Fruit fly (Drosophila melanogaster) whole organism, adult: ENCODE results near the gene Atg6.

Source experiments
- CG11617 ChIP-seq: fragments of 200-800 bp; sonication (Bioruptor generic); optimal IDR thresholded peaks from 2 replicates; lab custom pipeline; 2017; ENCODE audit warnings: mild to moderate bottlenecking, missing biosample characterization, missing genetic modification reagents, missing genetic modification characterization
- CG12768 ChIP-seq: fragments of 200-800 bp; sonication (Bioruptor generic); optimal IDR thresholded peaks from 2 replicates; lab custom pipeline; 2017; ENCODE audit warnings: missing biosample characterization, missing genetic modification characterization, mild to moderate bottlenecking, moderate library complexity, missing genetic modification reagents
- CG7045 ChIP-seq: fragments of 200-800 bp; sonication (Bioruptor generic); optimal IDR thresholded peaks from 2 replicates; lab custom pipeline; 2017; ENCODE audit warnings: missing biosample characterization, mild to moderate bottlenecking, missing genetic modification characterization
- CG7101 ChIP-seq: fragments of 200-800 bp; sonication (Bioruptor generic); optimal IDR thresholded peaks from 2 replicates; lab custom pipeline; 2018; ENCODE audit warnings: missing biosample characterization, mild to moderate bottlenecking, missing genetic modification characterization, moderate library complexity
- Clk ChIP-seq: fragments of 200-800 bp; sonication (Bioruptor generic); optimal IDR thresholded peaks from 2 replicates; lab custom pipeline; 2017; ENCODE audit warnings: missing biosample characterization, missing genetic modification characterization
- Crg-1 ChIP-seq: fragments of 200-800 bp; sonication (Bioruptor generic); optimal IDR thresholded peaks from 2 replicates; lab custom pipeline; 2016; ENCODE audit warnings: missing biosample characterization, missing genetic modification characterization
- Mnt ChIP-seq: fragments of 200-800 bp; sonication (Bioruptor generic); optimal IDR thresholded peaks from 2 replicates; lab custom pipeline; 2016; ENCODE audit warnings: missing biosample characterization, mild to moderate bottlenecking, missing genetic modification characterization
- bab1 ChIP-seq: fragments of 200-800 bp; sonication (Bioruptor generic); optimal IDR thresholded peaks from 3 replicates; lab custom pipeline; 2019; ENCODE audit warnings: missing biosample characterization, mild to moderate bottlenecking, missing genetic modification characterization, moderate library complexity
- cnc ChIP-seq, 2 experiments: fragments of >200 bp; optimal IDR thresholded peaks; 2 replicates each; lab custom pipeline; 2017
- kay ChIP-seq: fragments of 200-800 bp; sonication (Bioruptor generic); peaks from one replicate; lab custom pipeline; 2016; ENCODE audit warnings: missing biosample characterization, missing genetic modification characterization, borderline replicate concordance
- pad ChIP-seq: fragments of 200-800 bp; sonication (Bioruptor generic); optimal IDR thresholded peaks from 3 replicates; lab custom pipeline; 2017; ENCODE audit warnings: missing biosample characterization, missing genetic modification characterization, mild to moderate bottlenecking, moderate library complexity, missing genetic modification reagents

DNA sequence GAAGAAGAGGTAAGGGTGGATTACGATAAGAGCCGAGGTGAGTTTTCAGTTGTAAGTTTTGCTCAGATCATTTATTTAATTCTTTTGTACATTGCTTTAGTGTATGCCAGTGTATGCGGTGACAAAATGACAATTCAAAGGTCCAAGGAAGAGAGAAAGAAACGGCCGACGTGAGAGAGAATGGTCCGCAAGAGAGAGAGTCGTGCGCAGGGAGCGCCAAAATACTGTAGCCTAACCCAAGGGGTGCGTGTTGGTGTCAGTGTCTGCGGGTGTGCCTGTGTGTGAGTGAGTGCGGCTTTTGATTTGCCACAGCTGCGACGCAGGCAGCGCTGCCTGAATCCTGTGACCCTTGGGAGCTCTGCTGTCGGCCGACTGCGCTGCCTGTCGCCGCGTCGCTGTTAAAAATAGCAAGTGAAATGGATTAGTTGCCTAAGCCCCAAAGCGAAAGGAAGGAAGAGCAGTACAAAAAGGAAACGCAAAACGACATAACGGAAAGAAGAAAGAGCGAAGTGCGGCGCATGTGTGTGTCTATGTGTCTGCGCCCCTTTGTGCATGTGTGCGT, 42.1 kb upstream of the Atg6 start:
- no peak for TF ChIP-seq CG7045 (GFP tag; lab: Kevin White, UChicago)
- no peak for TF ChIP-seq Mnt (GFP tag; lab: Kevin White, UChicago)
- no peak for TF ChIP-seq CG12768 (GFP tag; lab: Kevin White, UChicago)
- no peak for TF ChIP-seq kay (GFP tag; lab: Kevin White, UChicago)
- TF ChIP-seq pad (GFP tag; lab: Kevin White, UChicago): no peak
- TF ChIP-seq cnc (optimal IDR thresholded peaks at IDR 0.05; lab: Kevin White, UChicago): no peak
- TF ChIP-seq CG7101: no peak
- TF ChIP-seq bab1 (GFP tag; lab: Kevin White, UChicago): no peak
- TF ChIP-seq Crg-1: no peak
- TF ChIP-seq Clk (GFP tag; lab: Kevin White, UChicago): no peak
- TF ChIP-seq CG11617: no peak
